Fruit fly (Drosophila melanogaster): ENCODE measurements around the gene Dic61B.

dm6 chr3L:133383-133782 is 19.0 kb downstream of the Dic61B start:
- TF ChIP-seq CG8478 (optimal IDR thresholded peaks at IDR 0.05) (no peak), CTCF (optimal IDR thresholded peaks at IDR 0.05) (no peak)
